Fruit fly (Drosophila melanogaster): ENCODE measurements around the gene Nup35.

Gene Nup35

dm6 chrX:18646855-18647699, 905 bp upstream of the Nup35 start, which contains the start of gene Rip11 (continued):
- TF ChIP-seq Eip75B (GFP tag; optimal IDR thresholded peaks at IDR 0.05): peak; percentile 86
- TF ChIP-seq Gug (GFP tag; IDR thresholded peaks at IDR 0.05): peak; percentile 53
- no peak for TF ChIP-seq CG8319 (GFP tag; optimal IDR thresholded peaks at IDR 0.05)
- TF ChIP-seq cyc (GFP tag; optimal IDR thresholded peaks at IDR 0.05): peak; percentile 59
- TF ChIP-seq fkh (GFP tag; optimal IDR thresholded peaks at IDR 0.05): no peak
- peak; percentile 82 for TF ChIP-seq CG6854 (GFP tag; optimal IDR thresholded peaks at IDR 0.05)
- TF ChIP-seq CG16779 (tag; optimal IDR thresholded peaks at IDR 0.05): peak; percentile 76
- peak; percentile 82 for TF ChIP-seq net (GFP tag; optimal IDR thresholded peaks at IDR 0.05)
- TF ChIP-seq CG31627 (GFP tag; optimal IDR thresholded peaks at IDR 0.05): peak; percentile 50
- TF ChIP-seq CG10669 (GFP tag; optimal IDR thresholded peaks at IDR 0.05): peak; percentile 61
- TF ChIP-seq Hr39 (GFP tag; optimal IDR thresholded peaks at IDR 0.05): peak; percentile 63
- TF ChIP-seq spab (GFP tag; optimal IDR thresholded peaks at IDR 0.05): peak; percentile 73
- TF ChIP-seq svp (GFP tag): peak; percentile 75
- TF ChIP-seq CG7368 (GFP tag; optimal IDR thresholded peaks at IDR 0.05): peak; percentile 68
- no peak for TF ChIP-seq CG10631 (GFP tag; optimal IDR thresholded peaks at IDR 0.05)
- TF ChIP-seq salr (GFP tag; optimal IDR thresholded peaks at IDR 0.05): peak in 1 of 2 experiments; percentile 32
- TF ChIP-seq dsx (GFP tag; optimal IDR thresholded peaks at IDR 0.05; ENCODE audit: poor library complexity, severe bottlenecking): peak; percentile 63
- TF ChIP-seq Eip93F (GFP tag; optimal IDR thresholded peaks at IDR 0.05): peak; percentile 37
- TF ChIP-seq Lpt (GFP tag; optimal IDR thresholded peaks at IDR 0.05): peak; percentile 89
- TF ChIP-seq fd59A (GFP tag; optimal IDR thresholded peaks at IDR 0.05): peak; percentile 53
- peak; percentile 95 for TF ChIP-seq Blimp-1 (GFP tag; optimal IDR thresholded peaks at IDR 0.05)
- TF ChIP-seq CG6163 (GFP tag; IDR thresholded peaks at IDR 0.05): peak; percentile 89
- no peak for TF ChIP-seq OdsH (GFP tag; optimal IDR thresholded peaks at IDR 0.05)
- TF ChIP-seq CG6276 (GFP tag; optimal IDR thresholded peaks at IDR 0.05): no peak
- TF ChIP-seq CG32006 (GFP tag; optimal IDR thresholded peaks at IDR 0.05): peak; percentile 66
- peak; percentile 59 for TF ChIP-seq fd85E (GFP tag; optimal IDR thresholded peaks at IDR 0.05)
- TF ChIP-seq eg (GFP tag; IDR thresholded peaks at IDR 0.05): peak; percentile 93

- TF ChIP-seq Sox14 (GFP tag; optimal IDR thresholded peaks at IDR 0.05): peak; percentile 33
- peak; percentile 19 for TF ChIP-seq dsx (GFP tag; optimal IDR thresholded peaks at IDR 0.05; ENCODE audit: poor library complexity, severe bottlenecking)
- no peak for TF ChIP-seq CG9139 (GFP tag; optimal IDR thresholded peaks at IDR 0.05)
These were observed 2.3 kb downstream of the Nup35 start, which contains the start of gene Hou for dm6 chrX:18650252-18650651. Gene Hou (minus strand): TSS chrX:18650444.

dm6 chrX:18652879-18653278, 4.9 kb downstream of the Nup35 start, which contains the start of gene Ing3:
Gene Ing3 (minus strand): TSS chrX:18653091.
- TF ChIP-seq CG11902 (GFP tag; optimal IDR thresholded peaks at IDR 0.05) (no peak), dsx (GFP tag; optimal IDR thresholded peaks at IDR 0.05; ENCODE audit: poor library complexity, severe bottlenecking) (peak; percentile 35)

dm6 chrX:18657012-18657411, 9.0 kb downstream of the Nup35 start, which contains the start of gene CG6659:
Gene CG6659 (minus strand): TSS chrX:18657286.
- TF ChIP-seq eg (GFP tag; IDR thresholded peaks at IDR 0.05): 0 out of 3 replicates have a peak, but pooled peaks have one; percentile 14
- TF ChIP-seq CG1621 (tag; optimal IDR thresholded peaks at IDR 0.05): peak; percentile 17
- no peak for TF ChIP-seq CG34406 (GFP tag; optimal IDR thresholded peaks at IDR 0.05)
- no peak for TF ChIP-seq CG8632 (GFP tag; optimal IDR thresholded peaks at IDR 0.05)
